Fruit fly (Drosophila melanogaster): ENCODE data around the gene CG5646.

- no peak for TF ChIP-seq pan (optimal IDR thresholded peaks at IDR 0.05)
- TF ChIP-seq usp (GFP tag; optimal IDR thresholded peaks at IDR 0.05): no peak
- TF ChIP-seq Dll (optimal IDR thresholded peaks at IDR 0.05): no peak
- no peak for TF ChIP-seq CG8478 (optimal IDR thresholded peaks at IDR 0.05)
- TF ChIP-seq psq (optimal IDR thresholded peaks at IDR 0.05): no peak
These were observed 34.9 kb upstream of the CG5646 start, which contains the start of gene CG5639 for dm6 chr3R:27595979-27596378.
